Worm (Caenorhabditis elegans) whole organism, L1 larva: ENCODE results near the gene hpo-26.

Experiments used
- C04F5.9 ChIP-seq: sonication (generic microtip); optimal IDR thresholded peaks from 2 replicates; lab custom pipeline; 2016; ENCODE audit warnings: missing genetic modification characterization, missing compliant biosample characterization
- C16A3.4 ChIP-seq: fragments of 150-350 bp; optimal IDR thresholded peaks from 2 replicates; lab custom pipeline; 2014; ENCODE audit warnings: missing biosample characterization, missing genetic modification characterization
- F16B12.6 ChIP-seq: fragments of 150-350 bp; optimal IDR thresholded peaks from 2 replicates; lab custom pipeline; 2014; ENCODE audit warnings: missing biosample characterization, missing genetic modification characterization
- Y116A8C.19 ChIP-seq: sonication (generic microtip); optimal IDR thresholded peaks from 2 replicates; lab custom pipeline; 2016; ENCODE audit warnings: missing compliant biosample characterization, missing genetic modification characterization, borderline replicate concordance
- aha-1 ChIP-seq: fragments of 150-350 bp; optimal IDR thresholded peaks from 2 replicates; lab custom pipeline; 2014; ENCODE audit warnings: missing biosample characterization, missing genetic modification characterization
- ama-1 ChIP-seq: fragments of 150-350 bp; optimal IDR thresholded peaks from 2 replicates; lab custom pipeline; 2014
- blmp-1 ChIP-seq: fragments of 150-350 bp; optimal IDR thresholded peaks from 2 replicates; lab custom pipeline; 2014; ENCODE audit warnings: missing biosample characterization, missing genetic modification characterization
- ceh-63 ChIP-seq: fragments of 200-800 bp; sonication (Bioruptor generic); optimal IDR thresholded peaks from 2 replicates; lab custom pipeline; 2018; ENCODE audit warnings: mild to moderate bottlenecking, missing genetic modification characterization, missing compliant biosample characterization
- ceh-88 ChIP-seq: fragments of 200-800 bp; sonication (Bioruptor generic); IDR thresholded peaks from 2 replicates; pipeline ENCODE4 v1.3.6; 2022; ENCODE audit warnings: missing genetic modification characterization, missing compliant biosample characterization
- ces-1 ChIP-seq: fragments of 150-350 bp; optimal IDR thresholded peaks from 2 replicates; lab custom pipeline; 2014; ENCODE audit warnings: missing biosample characterization, missing genetic modification reagents, missing genetic modification characterization
- dpl-1 ChIP-seq, 3 experiments: fragments of 150-350 bp in 2 of 3; sonication (generic microtip) in 1 of 3; optimal IDR thresholded peaks; 2 replicates each; lab custom pipeline; 2014 to 2017; ENCODE audit warnings: missing biosample characterization in 3 of 3, missing genetic modification characterization in 3 of 3, missing genetic modification reagents in 3 of 3
- efl-1 ChIP-seq, 4 experiments: fragments of 150-350 bp; optimal IDR thresholded peaks in 3 of 4; peaks in 1 of 4; 1 replicate in 1 of 4; 2 replicates in 3 of 4; lab custom pipeline; 2014; ENCODE audit warnings: missing biosample characterization in 2 of 4, missing genetic modification characterization in 2 of 4, missing genetic modification reagents in 2 of 4
- fkh-4 ChIP-seq: sonication (generic microtip); optimal IDR thresholded peaks from 2 replicates; lab custom pipeline; 2016; ENCODE audit warnings: missing compliant biosample characterization, missing genetic modification characterization, borderline replicate concordance
- fkh-8 ChIP-seq: sonication (generic microtip); optimal IDR thresholded peaks from 2 replicates; lab custom pipeline; 2016; ENCODE audit warnings: mild to moderate bottlenecking, missing genetic modification characterization, missing compliant biosample characterization
- fos-1 ChIP-seq: fragments of 150-350 bp; optimal IDR thresholded peaks from 2 replicates; lab custom pipeline; 2014; ENCODE audit warnings: missing biosample characterization, missing genetic modification characterization
- hlh-4 ChIP-seq: sonication (generic microtip); optimal IDR thresholded peaks from 2 replicates; lab custom pipeline; 2016; ENCODE audit warnings: mild to moderate bottlenecking, missing genetic modification characterization, missing compliant biosample characterization
- hpl-2 ChIP-seq: fragments of 150-350 bp; optimal IDR thresholded peaks from 2 replicates; lab custom pipeline; 2014; ENCODE audit warnings: missing biosample characterization, missing genetic modification reagents, missing genetic modification characterization
- irx-1 ChIP-seq: sonication (generic microtip); optimal IDR thresholded peaks from 2 replicates; lab custom pipeline; 2016; ENCODE audit warnings: missing genetic modification characterization, missing compliant biosample characterization
- jun-1 ChIP-seq: fragments of 150-350 bp; optimal IDR thresholded peaks from 2 replicates; lab custom pipeline; 2014; ENCODE audit warnings: missing biosample characterization, missing genetic modification reagents, missing genetic modification characterization
- lin-35 ChIP-seq, 2 experiments: fragments of 150-350 bp; optimal IDR thresholded peaks; 2 replicates each; lab custom pipeline; 2014; ENCODE audit warnings: missing biosample characterization in 2 of 2, missing genetic modification characterization in 2 of 2, missing genetic modification reagents in 2 of 2
- lsy-2 ChIP-seq, 2 experiments: fragments of 150-350 bp; optimal IDR thresholded peaks; 2 replicates each; lab custom pipeline; 2014; ENCODE audit warnings: missing biosample characterization in 2 of 2, missing genetic modification characterization in 2 of 2
- mdl-1 ChIP-seq, 2 experiments: fragments of 150-350 bp; optimal IDR thresholded peaks; 2 replicates each; lab custom pipeline; 2014 to 2017; ENCODE audit warnings: missing biosample characterization in 2 of 2, missing genetic modification characterization in 2 of 2, inconsistent platforms in 1 of 2
- nhr-11 ChIP-seq: fragments of 150-350 bp; optimal IDR thresholded peaks from 2 replicates; lab custom pipeline; 2014; ENCODE audit warnings: missing biosample characterization, missing genetic modification characterization
- nhr-12 ChIP-seq: sonication (generic microtip); optimal IDR thresholded peaks from 2 replicates; lab custom pipeline; 2017; ENCODE audit warnings: missing biosample characterization, missing genetic modification characterization
- nhr-237 ChIP-seq: fragments of 150-350 bp; optimal IDR thresholded peaks from 2 replicates; lab custom pipeline; 2014; ENCODE audit warnings: missing biosample characterization, missing genetic modification characterization
- nhr-28 ChIP-seq: fragments of 150-350 bp; optimal IDR thresholded peaks from 2 replicates; lab custom pipeline; 2014; ENCODE audit warnings: missing biosample characterization, missing genetic modification characterization
- nhr-77 ChIP-seq: fragments of 150-350 bp; optimal IDR thresholded peaks from 2 replicates; lab custom pipeline; 2014; ENCODE audit warnings: missing biosample characterization, missing genetic modification characterization
- nhr-85 ChIP-seq: sonication (generic microtip); peaks from one replicate; lab custom pipeline; 2016; ENCODE audit warnings: missing genetic modification characterization, inconsistent platforms, missing compliant biosample characterization
- nhr-90 ChIP-seq: sonication (generic microtip); optimal IDR thresholded peaks from 2 replicates; lab custom pipeline; 2016; ENCODE audit warnings: mild to moderate bottlenecking, missing genetic modification characterization, missing compliant biosample characterization; ENCODE audit not compliant: poor library complexity
- pqm-1 ChIP-seq: sonication (generic microtip); optimal IDR thresholded peaks from 3 replicates; lab custom pipeline; 2017; ENCODE audit warnings: missing biosample characterization, missing genetic modification characterization
- snpc-4 ChIP-seq: fragments of 150-350 bp; optimal IDR thresholded peaks from 2 replicates; lab custom pipeline; 2014; ENCODE audit warnings: missing biosample characterization, missing genetic modification characterization
- snu-23 ChIP-seq: sonication (generic microtip); optimal IDR thresholded peaks from 2 replicates; lab custom pipeline; 2016; ENCODE audit warnings: missing genetic modification characterization, missing compliant biosample characterization
- sox-4 ChIP-seq: sonication (generic microtip); optimal IDR thresholded peaks from 2 replicates; lab custom pipeline; 2016; ENCODE audit warnings: missing genetic modification characterization, missing compliant biosample characterization
- sup-37 ChIP-seq: fragments of 200-800 bp; sonication (Bioruptor generic); optimal IDR thresholded peaks from 2 replicates; lab custom pipeline; 2018; ENCODE audit warnings: mild to moderate bottlenecking, missing genetic modification characterization, missing compliant biosample characterization
- swsn-7 ChIP-seq: sonication (generic microtip); optimal IDR thresholded peaks from 2 replicates; lab custom pipeline; 2016; ENCODE audit warnings: missing genetic modification characterization, missing compliant biosample characterization
- tbx-2 ChIP-seq: sonication (generic microtip); optimal IDR thresholded peaks from 2 replicates; lab custom pipeline; 2016; ENCODE audit warnings: missing genetic modification characterization, missing compliant biosample characterization
- unc-130 ChIP-seq: fragments of 150-350 bp; optimal IDR thresholded peaks from 2 replicates; lab custom pipeline; 2017; ENCODE audit warnings: missing biosample characterization, missing genetic modification characterization, inconsistent platforms
- unc-30 ChIP-seq: sonication (generic microtip); optimal IDR thresholded peaks from 2 replicates; lab custom pipeline; 2017; ENCODE audit warnings: missing biosample characterization, missing genetic modification characterization
- vab-15 ChIP-seq: sonication (generic microtip); optimal IDR thresholded peaks from 2 replicates; lab custom pipeline; 2017; ENCODE audit warnings: missing genotype, mild to moderate bottlenecking, missing genetic modification characterization, missing compliant biosample characterization
- xbp-1 ChIP-seq: sonication (generic microtip); optimal IDR thresholded peaks from 2 replicates; lab custom pipeline; 2016; ENCODE audit warnings: missing genetic modification characterization, missing compliant biosample characterization
- zag-1 ChIP-seq: fragments of 150-350 bp; optimal IDR thresholded peaks from 2 replicates; lab custom pipeline; 2014; ENCODE audit warnings: missing biosample characterization, missing genetic modification characterization
- ztf-11 ChIP-seq, 2 experiments: sonication (generic microtip); optimal IDR thresholded peaks; 2 replicates each; lab custom pipeline; 2016 to 2017; ENCODE audit warnings: missing genetic modification characterization in 2 of 2, missing biosample characterization in 1 of 2, missing compliant biosample characterization in 1 of 2
- ztf-4 ChIP-seq: fragments of 150-350 bp; optimal IDR thresholded peaks from 2 replicates; lab custom pipeline; 2014; ENCODE audit warnings: missing biosample characterization, missing genetic modification characterization

The hpo-26 gene

DNA sequence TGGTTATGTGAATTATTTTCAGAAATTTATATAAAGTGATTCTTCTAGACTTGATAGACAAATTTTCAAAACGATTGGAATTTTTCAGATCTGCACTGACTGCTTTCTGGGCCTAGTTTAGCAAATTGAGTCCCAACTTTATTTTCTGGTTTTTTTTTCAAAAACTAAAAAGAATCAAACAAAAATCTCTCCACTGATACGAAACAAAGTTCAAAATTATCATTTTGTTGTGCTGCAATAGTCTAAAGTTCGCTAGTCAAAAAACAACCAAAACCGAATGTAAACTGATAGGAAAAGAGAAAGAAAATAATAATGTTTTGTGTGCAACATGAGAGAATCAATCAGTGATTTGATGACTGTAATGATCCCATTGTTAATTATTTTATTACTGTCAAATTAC is 17.0 kb upstream of the hpo-26 start, which contains the start of gene lipl-4:
lipl-4 (plus strand) TSS at position 301 of the 400 bp plus-strand sequence.
- TF ChIP-seq C16A3.4 (tag; lab: Kevin White, UChicago), result no peak
- TF ChIP-seq ama-1 (lab: Kevin White, UChicago), result no peak
- TF ChIP-seq unc-30 (tag; lab: Kevin White, UChicago), result no peak
- no peak for TF ChIP-seq ces-1
- TF ChIP-seq unc-130 (tag; lab: Kevin White, UChicago), result no peak
- TF ChIP-seq swsn-7 (tag; lab: Kevin White, UChicago), result no peak
- TF ChIP-seq vab-15 (tag; lab: Kevin White, UChicago), result no peak
- TF ChIP-seq sox-4, result no peak

- TF ChIP-seq efl-1 (optimal IDR thresholded peaks at IDR 0.05; lab: Kevin White, UChicago), result no peak
- TF ChIP-seq efl-1 (GFP tag; optimal IDR thresholded peaks at IDR 0.05 in 1 of 2; lab: Kevin White, UChicago), result peak in 1 of 2 experiments; percentile 83
- TF ChIP-seq xbp-1 (tag; lab: Kevin White, UChicago), result no peak
- TF ChIP-seq nhr-11, result no peak
- TF ChIP-seq snu-23 (GFP tag; lab: Kevin White, UChicago), result no peak
- TF ChIP-seq Y116A8C.19 (tag; lab: Kevin White, UChicago), result no peak
- no peak for TF ChIP-seq F16B12.6 (tag; lab: Kevin White, UChicago)
- no peak for TF ChIP-seq irx-1 (tag; lab: Kevin White, UChicago)
Observed at ce11 chrV:6549148-6549547, 16.3 kb upstream of the hpo-26 start, which contains the start of gene K04A8.20. Gene K04A8.20, plus strand, starts transcription at chrV:6549448.

DNA sequence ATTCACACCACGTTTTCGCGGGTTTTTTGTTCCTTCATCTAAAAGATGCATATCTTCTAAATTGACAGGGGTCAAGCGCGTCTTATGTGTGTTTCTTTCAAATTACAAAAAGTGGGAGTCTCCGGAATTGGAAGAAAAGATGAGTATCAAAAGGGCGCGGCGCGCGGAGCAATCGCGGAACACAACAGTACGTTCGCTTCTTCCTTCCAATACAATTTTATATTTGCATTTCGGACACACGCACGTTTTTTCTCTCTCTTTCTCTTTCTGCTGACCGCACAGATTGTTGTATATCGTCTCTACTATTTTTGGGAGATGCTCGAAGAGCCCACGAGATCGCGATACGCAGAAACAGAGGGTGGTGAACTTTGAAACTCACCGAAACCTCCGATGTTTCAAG is 15.4 kb upstream of the hpo-26 start:
- TF ChIP-seq pqm-1 (tag; lab: Kevin White, UChicago) (no peak), efl-1 (optimal IDR thresholded peaks at IDR 0.05; lab: Kevin White, UChicago) (no peak), efl-1 (GFP tag; optimal IDR thresholded peaks at IDR 0.05 in 1 of 2; lab: Kevin White, UChicago) (peak in 1 of 2 experiments; percentile 21), hpl-2 (GFP tag; lab: Kevin White, UChicago) (no peak), snpc-4 (no peak)

DNA sequence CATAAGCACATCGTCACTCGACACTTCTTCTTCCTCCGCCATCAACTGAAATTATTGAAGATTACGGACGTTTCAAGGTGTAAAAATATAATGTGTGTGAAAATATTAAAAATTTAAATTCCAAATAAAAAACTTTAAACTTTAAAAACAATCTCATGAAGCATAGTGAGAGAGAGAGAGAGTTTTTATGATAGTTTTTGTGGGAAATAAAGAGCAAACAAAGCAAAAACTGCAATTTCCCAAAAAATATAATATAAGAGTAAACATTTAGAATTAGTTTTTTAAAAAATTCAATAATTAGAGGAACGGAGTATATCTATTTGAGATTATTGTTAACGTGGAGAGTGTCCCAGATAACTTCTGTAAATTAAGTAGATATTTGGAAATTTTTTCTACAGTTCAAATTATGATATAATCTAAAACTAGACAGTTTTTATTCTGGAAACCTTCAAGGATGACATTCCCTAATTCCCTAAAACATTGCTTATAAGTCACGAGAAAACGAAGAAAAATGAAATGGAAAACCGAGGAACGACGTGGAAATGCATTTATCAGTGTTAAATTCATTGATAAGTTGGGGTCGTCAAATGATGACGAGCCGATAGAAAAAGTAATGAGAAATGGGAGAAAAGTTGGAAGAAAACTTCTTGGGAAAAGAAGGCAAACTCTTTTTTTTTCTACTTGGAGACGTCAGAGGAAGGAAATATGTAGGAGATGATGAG is 13.8 kb upstream of the hpo-26 start, which contains the start of gene dre-1:
dre-1 (minus strand) TSS at position 51 of the 722 bp plus-strand sequence.
- peak in 1 of 2 experiments; percentile 12 for TF ChIP-seq lin-35 (GFP tag; optimal IDR thresholded peaks at IDR 0.05; lab: Kevin White, UChicago)
- TF ChIP-seq mdl-1 (tag; optimal IDR thresholded peaks at IDR 0.05; lab: Kevin White, UChicago), result no peak
- TF ChIP-seq efl-1 (optimal IDR thresholded peaks at IDR 0.05; lab: Kevin White, UChicago), result no peak
- TF ChIP-seq efl-1 (GFP tag; optimal IDR thresholded peaks at IDR 0.05 in 1 of 2; lab: Kevin White, UChicago), result peak in 1 of 2 experiments; percentile 35

DNA sequence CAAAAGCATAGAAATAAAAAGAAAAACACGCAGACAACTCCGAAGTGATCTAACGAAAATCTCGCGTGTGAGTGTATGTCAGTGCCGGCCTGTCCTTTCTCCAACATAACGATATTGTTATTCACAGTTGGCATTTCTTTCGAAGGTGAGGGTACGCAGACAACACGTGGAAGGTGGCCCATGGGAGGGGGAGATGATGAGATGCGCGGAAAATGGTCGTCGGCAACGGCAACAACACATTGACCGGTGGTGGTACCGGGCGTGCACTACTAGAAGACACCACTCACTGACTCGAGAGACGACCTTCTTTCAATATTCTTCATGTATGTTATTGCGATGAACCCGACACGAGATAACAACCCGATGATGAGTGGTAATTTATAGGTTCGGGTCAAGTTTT is 12.1 kb upstream of the hpo-26 start:
- TF ChIP-seq nhr-28 (tag; lab: Kevin White, UChicago) (no peak), vab-15 (tag; lab: Kevin White, UChicago) (no peak), ztf-11 (tag; optimal IDR thresholded peaks at IDR 0.05; lab: Kevin White, UChicago) (no peak), nhr-237 (no peak), zag-1 (tag; lab: Kevin White, UChicago) (no peak), nhr-12 (no peak), fos-1 (no peak), unc-30 (tag; lab: Kevin White, UChicago) (no peak), jun-1 (tag; lab: Kevin White, UChicago) (no peak), lsy-2 (tag; optimal IDR thresholded peaks at IDR 0.05; lab: Kevin White, UChicago) (no peak), sox-4 (no peak), swsn-7 (tag; lab: Kevin White, UChicago) (no peak), nhr-11 (no peak), aha-1 (no peak), C04F5.9 (tag; lab: Kevin White, UChicago) (no peak), sup-37 (GFP tag; lab: Kevin White, UChicago) (no peak), tbx-2 (tag; lab: Kevin White, UChicago) (no peak), ceh-63 (no peak), blmp-1 (tag; lab: Kevin White, UChicago) (peak; percentile 37), fkh-4 (tag; lab: Kevin White, UChicago) (no peak), hlh-4 (tag; lab: Kevin White, UChicago) (no peak), nhr-85 (tag; lab: Kevin White, UChicago) (no peak), snpc-4 (no peak), ztf-4 (tag; lab: Kevin White, UChicago) (no peak), dpl-1 (GFP tag; optimal IDR thresholded peaks at IDR 0.05; lab: Kevin White, UChicago) (no peak), nhr-90 (tag; lab: Kevin White, UChicago) (peak; percentile 28), xbp-1 (tag; lab: Kevin White, UChicago) (no peak), fkh-8 (tag; lab: Kevin White, UChicago) (no peak), ceh-88 (GFP tag; lab: Robert Waterston, UW) (no peak), nhr-77 (tag; lab: Kevin White, UChicago) (no peak), mdl-1 (tag; optimal IDR thresholded peaks at IDR 0.05; lab: Kevin White, UChicago) (no peak)
